Fruit fly (Drosophila melanogaster): Measurements from ENCODE around the gene ng1.
A peak's percentile ranks its signal among the peaks of the same experiment; 100 is the strongest.

The ng1 gene

dm6 chrX:3249189-3249588 lies 7.0 kb downstream of the ng1 start, which contains the start of gene Pig1:
Pig1 (minus strand) TSS chrX:3249289.
- TF ChIP-seq CG14711 (tag; optimal IDR thresholded peaks at IDR 0.05) (no peak), pad (GFP tag; optimal IDR thresholded peaks at IDR 0.05) (no peak), CG12768 (GFP tag; optimal IDR thresholded peaks at IDR 0.05) (no peak), bab1 (GFP tag; optimal IDR thresholded peaks at IDR 0.05) (no peak), CG5204 (GFP tag; optimal IDR thresholded peaks at IDR 0.05) (no peak), kay (GFP tag; ENCODE audit: borderline replicate concordance) (no peak), Crg-1 (GFP tag; optimal IDR thresholded peaks at IDR 0.05) (no peak), CG11617 (GFP tag; optimal IDR thresholded peaks at IDR 0.05) (no peak), ovo (GFP tag; optimal IDR thresholded peaks at IDR 0.05) (no peak), CG7045 (GFP tag; optimal IDR thresholded peaks at IDR 0.05) (no peak), tj (GFP tag; optimal IDR thresholded peaks at IDR 0.05) (no peak), toe (GFP tag; optimal IDR thresholded peaks at IDR 0.05) (no peak), Clk (GFP tag; optimal IDR thresholded peaks at IDR 0.05) (no peak), CG7101 (tag; optimal IDR thresholded peaks at IDR 0.05) (no peak), Mnt (GFP tag; optimal IDR thresholded peaks at IDR 0.05) (no peak), CG1620 (GFP tag; optimal IDR thresholded peaks at IDR 0.05) (no peak), cnc (optimal IDR thresholded peaks at IDR 0.05) (no peak)

dm6 chrX:3249789-3250188 lies 7.6 kb downstream of the ng1 start, which contains the start of gene Sgs4:
Sgs4 (plus strand) TSS chrX:3250089.
- TF ChIP-seq toe (GFP tag; optimal IDR thresholded peaks at IDR 0.05), result no peak
- TF ChIP-seq cic (GFP tag; optimal IDR thresholded peaks at IDR 0.05), result no peak
- no peak for TF ChIP-seq CG33017 (tag; optimal IDR thresholded peaks at IDR 0.05)
- TF ChIP-seq CG12768 (GFP tag; optimal IDR thresholded peaks at IDR 0.05), result no peak
- TF ChIP-seq bab1 (GFP tag; optimal IDR thresholded peaks at IDR 0.05), result no peak
- TF ChIP-seq CG14711 (tag; optimal IDR thresholded peaks at IDR 0.05), result no peak

- TF ChIP-seq cnc (optimal IDR thresholded peaks at IDR 0.05) (no peak), CG14711 (tag; optimal IDR thresholded peaks at IDR 0.05) (peak; percentile 78), kay (GFP tag; ENCODE audit: borderline replicate concordance) (peak; percentile 44), CG5204 (GFP tag; optimal IDR thresholded peaks at IDR 0.05) (peak; percentile 89), CG7045 (GFP tag; optimal IDR thresholded peaks at IDR 0.05) (peak; percentile 86), ovo (GFP tag; optimal IDR thresholded peaks at IDR 0.05) (peak; percentile 19), Clk (GFP tag; optimal IDR thresholded peaks at IDR 0.05) (peak; percentile 72), tj (GFP tag; optimal IDR thresholded peaks at IDR 0.05) (peak; percentile 70), toe (GFP tag; optimal IDR thresholded peaks at IDR 0.05) (peak; percentile 57), Hr96 (GFP tag; optimal IDR thresholded peaks at IDR 0.05) (peak; percentile 72), CG33017 (tag; optimal IDR thresholded peaks at IDR 0.05) (peak; percentile 80), CG11617 (GFP tag; optimal IDR thresholded peaks at IDR 0.05) (peak; percentile 91), Mnt (GFP tag; optimal IDR thresholded peaks at IDR 0.05) (peak; percentile 67), Crg-1 (GFP tag; optimal IDR thresholded peaks at IDR 0.05) (peak; percentile 42), cic (GFP tag; optimal IDR thresholded peaks at IDR 0.05) (no peak), CG7101 (tag; optimal IDR thresholded peaks at IDR 0.05) (peak; percentile 85), CG12768 (GFP tag; optimal IDR thresholded peaks at IDR 0.05) (peak; percentile 80), CG1620 (GFP tag; optimal IDR thresholded peaks at IDR 0.05) (peak; percentile 57), pad (GFP tag; optimal IDR thresholded peaks at IDR 0.05) (peak; percentile 73), bab1 (GFP tag; optimal IDR thresholded peaks at IDR 0.05) (peak; percentile 1)
Observed at dm6 chrX:3255569-3256309, 13.5 kb downstream of the ng1 start.

DNA sequence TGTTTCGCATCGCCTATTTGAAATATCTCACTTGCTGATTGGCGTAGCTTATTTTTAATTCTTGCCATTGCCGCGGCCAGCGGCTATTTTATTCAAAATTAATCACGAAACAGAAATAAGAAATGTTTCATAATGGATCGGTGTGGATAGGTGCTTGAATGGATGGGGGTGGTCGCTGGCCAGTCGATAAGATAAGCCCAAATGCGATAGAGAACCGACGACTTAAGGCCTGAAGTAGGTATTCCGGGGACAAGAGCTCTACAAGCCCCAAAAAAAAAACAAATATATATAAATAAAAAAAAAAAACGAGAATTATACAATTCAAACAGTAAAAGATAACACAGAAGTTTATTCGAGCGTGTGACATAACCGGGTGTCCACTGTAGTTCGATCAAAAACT lies 18.3 kb downstream of the ng1 start:
- TF ChIP-seq ovo (GFP tag; optimal IDR thresholded peaks at IDR 0.05), result no peak
- no peak for TF ChIP-seq Crg-1 (GFP tag; optimal IDR thresholded peaks at IDR 0.05)
- no peak for TF ChIP-seq cnc (optimal IDR thresholded peaks at IDR 0.05)
- no peak for TF ChIP-seq Hr96 (GFP tag; optimal IDR thresholded peaks at IDR 0.05)
- no peak for TF ChIP-seq CG14711 (tag; optimal IDR thresholded peaks at IDR 0.05)
- TF ChIP-seq CG7101 (tag; optimal IDR thresholded peaks at IDR 0.05), result no peak
- TF ChIP-seq toe (GFP tag; optimal IDR thresholded peaks at IDR 0.05), result no peak
- no peak for TF ChIP-seq CG1620 (GFP tag; optimal IDR thresholded peaks at IDR 0.05)
- TF ChIP-seq cic (GFP tag; optimal IDR thresholded peaks at IDR 0.05), result no peak
- no peak for TF ChIP-seq CG11617 (GFP tag; optimal IDR thresholded peaks at IDR 0.05)
- no peak for TF ChIP-seq CG12768 (GFP tag; optimal IDR thresholded peaks at IDR 0.05)
- no peak for TF ChIP-seq pad (GFP tag; optimal IDR thresholded peaks at IDR 0.05)
- TF ChIP-seq CG5204 (GFP tag; optimal IDR thresholded peaks at IDR 0.05), result no peak
- TF ChIP-seq Clk (GFP tag; optimal IDR thresholded peaks at IDR 0.05), result no peak

- TF ChIP-seq Hr96 (GFP tag; optimal IDR thresholded peaks at IDR 0.05) (peak; percentile 54), CG7045 (GFP tag; optimal IDR thresholded peaks at IDR 0.05) (peak; percentile 38), pad (GFP tag; optimal IDR thresholded peaks at IDR 0.05) (no peak), Mnt (GFP tag; optimal IDR thresholded peaks at IDR 0.05) (peak; percentile 1), kay (GFP tag; ENCODE audit: borderline replicate concordance) (peak; percentile 47), ovo (GFP tag; optimal IDR thresholded peaks at IDR 0.05) (no peak), bab1 (GFP tag; optimal IDR thresholded peaks at IDR 0.05) (no peak), CG12768 (GFP tag; optimal IDR thresholded peaks at IDR 0.05) (peak; percentile 31), cic (GFP tag; optimal IDR thresholded peaks at IDR 0.05) (peak; percentile 50), CG1620 (GFP tag; optimal IDR thresholded peaks at IDR 0.05) (no peak), CG5204 (GFP tag; optimal IDR thresholded peaks at IDR 0.05) (no peak), CG7101 (tag; optimal IDR thresholded peaks at IDR 0.05) (peak; percentile 10), CG33017 (tag; optimal IDR thresholded peaks at IDR 0.05) (peak; percentile 42), CG11617 (GFP tag; optimal IDR thresholded peaks at IDR 0.05) (peak; percentile 64), Crg-1 (GFP tag; optimal IDR thresholded peaks at IDR 0.05) (no peak), tj (GFP tag; optimal IDR thresholded peaks at IDR 0.05) (peak; percentile 48), toe (GFP tag; optimal IDR thresholded peaks at IDR 0.05) (no peak), CG14711 (tag; optimal IDR thresholded peaks at IDR 0.05) (peak; percentile 1), Clk (GFP tag; optimal IDR thresholded peaks at IDR 0.05) (no peak), cnc (optimal IDR thresholded peaks at IDR 0.05) (no peak)
Observed at dm6 chrX:3265828-3266227, 23.6 kb downstream of the ng1 start.

Data from whole organism, adult.